Worm (Caenorhabditis elegans) whole organism, mixed stage, embryonic: ENCODE measurements around the gene C16C10.13.

Experiments
- elt-3 ChIP-seq: fragments of 150-350 bp; optimal IDR thresholded peaks from 2 replicates; lab custom pipeline; 2014; ENCODE audit warnings: missing biosample characterization, missing genetic modification characterization
- nhr-12 ChIP-seq: fragments of 150-350 bp; optimal IDR thresholded peaks from 2 replicates; lab custom pipeline; 2014; ENCODE audit warnings: missing biosample characterization, missing genetic modification characterization
- nhr-237 ChIP-seq: fragments of 150-350 bp; optimal IDR thresholded peaks from 2 replicates; lab custom pipeline; 2014; ENCODE audit warnings: missing biosample characterization, missing genetic modification characterization
- nhr-76 ChIP-seq: sonication (generic microtip); optimal IDR thresholded peaks from 2 replicates; lab custom pipeline; 2017; ENCODE audit warnings: missing biosample characterization, missing genetic modification characterization
- pha-4 ChIP-seq: fragments of 150-350 bp; optimal IDR thresholded peaks from 2 replicates; lab custom pipeline; 2018; ENCODE audit warnings: missing biosample characterization, missing genetic modification reagents, missing genetic modification characterization
- snpc-4 ChIP-seq: fragments of 150-350 bp; optimal IDR thresholded peaks from 2 replicates; lab custom pipeline; 2014; ENCODE audit warnings: missing biosample characterization, missing genetic modification characterization
- unc-39 ChIP-seq: fragments of 150-350 bp; optimal IDR thresholded peaks from 2 replicates; lab custom pipeline; 2014; ENCODE audit warnings: missing biosample characterization, missing genetic modification characterization

DNA sequence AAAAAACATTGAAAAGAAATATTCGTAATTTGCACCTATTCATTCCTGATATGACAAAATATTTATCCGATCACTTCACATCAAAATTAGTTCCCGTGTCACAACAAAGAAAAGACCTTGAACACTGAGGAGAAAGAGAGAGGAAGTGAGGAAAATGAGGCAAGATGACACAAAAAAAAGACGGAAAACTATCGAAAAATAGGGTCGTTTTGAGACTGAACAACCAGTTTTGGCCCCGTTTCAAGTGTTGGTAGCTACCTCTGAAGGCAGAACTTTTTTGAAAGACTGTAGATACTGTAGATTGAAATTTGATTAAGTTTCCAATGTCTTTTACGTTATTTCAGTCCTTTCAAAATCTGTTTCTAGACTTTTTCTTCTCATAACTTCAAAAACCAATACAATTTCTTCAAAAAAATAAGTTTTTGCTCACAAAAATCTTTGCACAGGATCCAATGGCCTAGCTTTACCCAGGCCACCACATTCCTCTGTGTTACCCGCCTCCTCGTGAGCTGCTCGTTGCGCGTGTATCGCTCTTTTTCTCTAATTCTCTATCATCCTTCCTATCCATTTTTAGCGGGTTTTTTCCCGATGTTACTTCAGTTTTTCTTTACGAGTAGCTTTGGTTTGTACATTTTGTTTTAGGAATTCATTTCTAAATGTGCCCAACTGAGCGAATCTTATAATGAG, 20.2 kb downstream of the C16C10.13 start:
- no peak for TF ChIP-seq unc-39 (tag; lab: Kevin White, UChicago)
- TF ChIP-seq nhr-12 (tag; lab: Kevin White, UChicago) = no peak
- no peak for TF ChIP-seq pha-4 (tag; lab: Kevin White, UChicago)
- no peak for TF ChIP-seq snpc-4 (tag; lab: Kevin White, UChicago)
- no peak for TF ChIP-seq elt-3 (tag; lab: Kevin White, UChicago)
- TF ChIP-seq nhr-76 = no peak
- peak; percentile 5 for TF ChIP-seq nhr-237 (tag; lab: Kevin White, UChicago)
